Worm (Caenorhabditis elegans) whole organism, early embryonic: Measurements from ENCODE around the gene Y37D8A.5.
A peak's percentile ranks its signal among the peaks of the same experiment; 100 is the strongest.

Experiments
- B0310.2 ChIP-seq: sonication (generic microtip); optimal IDR thresholded peaks from 2 replicates; lab custom pipeline; 2016; ENCODE audit warnings: mild to moderate bottlenecking, missing genetic modification characterization, missing compliant biosample characterization
- F13C5.2 ChIP-seq: sonication (generic microtip); optimal IDR thresholded peaks from 2 replicates; lab custom pipeline; 2017; ENCODE audit warnings: mild to moderate bottlenecking, missing genetic modification characterization, inconsistent platforms, missing compliant biosample characterization
- aly-1 ChIP-seq: sonication (generic microtip); optimal IDR thresholded peaks from 2 replicates; lab custom pipeline; 2016; ENCODE audit warnings: missing genetic modification characterization, missing compliant biosample characterization
- ama-1 ChIP-seq: fragments of 150-350 bp; optimal IDR thresholded peaks from 2 replicates; lab custom pipeline; 2014
- ceh-13 ChIP-seq: fragments of 200-800 bp; sonication (Bioruptor generic); optimal IDR thresholded peaks from 2 replicates; lab custom pipeline; 2018; ENCODE audit warnings: mild to moderate bottlenecking, missing genetic modification characterization, missing compliant biosample characterization
- ceh-36 ChIP-seq: sonication (generic microtip); optimal IDR thresholded peaks from 2 replicates; lab custom pipeline; 2016; ENCODE audit warnings: missing genetic modification characterization, inconsistent platforms, missing compliant biosample characterization
- ets-7 ChIP-seq: sonication (generic microtip); optimal IDR thresholded peaks from 2 replicates; lab custom pipeline; 2016; ENCODE audit warnings: missing genotype, missing genetic modification characterization, missing compliant biosample characterization
- flt-1 ChIP-seq: fragments of 200-800 bp; sonication (Bioruptor generic); IDR thresholded peaks from 2 replicates; pipeline ENCODE4 v1.3.6; 2022; ENCODE audit warnings: missing genetic modification characterization, missing compliant biosample characterization
- hmbx-1 ChIP-seq: sonication (generic microtip); optimal IDR thresholded peaks from 2 replicates; lab custom pipeline; 2016; ENCODE audit warnings: mild to moderate bottlenecking, missing genetic modification characterization, missing compliant biosample characterization
- hmg-4 ChIP-seq: fragments of 200-800 bp; sonication (Bioruptor generic); optimal IDR thresholded peaks from 2 replicates; lab custom pipeline; 2018; ENCODE audit warnings: mild to moderate bottlenecking, missing genetic modification characterization, missing compliant biosample characterization
- hnd-1 ChIP-seq: sonication (generic microtip); optimal IDR thresholded peaks from 2 replicates; lab custom pipeline; 2016; ENCODE audit warnings: missing genetic modification characterization, missing compliant biosample characterization
- pes-1 ChIP-seq: fragments of 200-800 bp; sonication (Bioruptor generic); IDR thresholded peaks from 2 replicates; pipeline ENCODE4 v1.3.6; 2022; ENCODE audit warnings: missing genetic modification reagents, missing genetic modification characterization, missing compliant biosample characterization
- scrt-1 ChIP-seq: fragments of 200-800 bp; sonication (Bioruptor generic); IDR thresholded peaks from 2 replicates; pipeline ENCODE4 v1.3.6; 2022; ENCODE audit warnings: missing genetic modification characterization, missing compliant biosample characterization
- sea-1 ChIP-seq: fragments of 200-800 bp; sonication (Bioruptor generic); conservative IDR thresholded peaks from 2 replicates; pipeline ENCODE4 v1.3.6; 2022; ENCODE audit warnings: missing genetic modification characterization, missing compliant biosample characterization
- tbx-11 ChIP-seq: fragments of 200-800 bp; sonication (Bioruptor generic); IDR thresholded peaks from 2 replicates; pipeline ENCODE4 v1.3.6; 2022; ENCODE audit warnings: missing genetic modification characterization, missing compliant biosample characterization
- tbx-37 ChIP-seq: fragments of 200-800 bp; sonication (Bioruptor generic); conservative IDR thresholded peaks from 2 replicates; pipeline ENCODE4 v1.3.6; 2022; ENCODE audit warnings: missing genetic modification reagents, missing genetic modification characterization, missing compliant biosample characterization
- tra-4 ChIP-seq: sonication (generic microtip); optimal IDR thresholded peaks from 2 replicates; lab custom pipeline; 2017; ENCODE audit warnings: missing genetic modification characterization, missing compliant biosample characterization

Y37D8A.5 gene

ce11 chrIII:12833079-12833478, 22.2 kb downstream of the Y37D8A.5 start:
- TF ChIP-seq B0310.2 (tag; lab: Kevin White, UChicago) (no peak), aly-1 (tag; lab: Kevin White, UChicago) (no peak), F13C5.2 (tag; lab: Kevin White, UChicago) (no peak), flt-1 (no peak), ama-1 (lab: Kevin White, UChicago) (no peak), tbx-37 (GFP tag; lab: Robert Waterston, UW) (no peak), pes-1 (GFP tag; lab: Robert Waterston, UW) (no peak), tra-4 (tag; lab: Kevin White, UChicago) (no peak)

ce11 chrIII:12831696-12832095, 23.6 kb downstream of the Y37D8A.5 start:
- TF ChIP-seq hnd-1 (tag; lab: Kevin White, UChicago) (no peak), ceh-13 (GFP tag; lab: Kevin White, UChicago) (no peak), B0310.2 (tag; lab: Kevin White, UChicago) (no peak)

ce11 chrIII:12829068-12829467, 26.2 kb downstream of the Y37D8A.5 start, which contains the start of gene Y37D8A.3:
Gene Y37D8A.3, plus strand, starts transcription at chrIII:12829368.
- TF ChIP-seq pes-1 (GFP tag; lab: Robert Waterston, UW), result no peak
- TF ChIP-seq hmbx-1 (tag; lab: Kevin White, UChicago), result no peak
- no peak for TF ChIP-seq ets-7
- no peak for TF ChIP-seq sea-1 (GFP tag; lab: Robert Waterston, UW)
- no peak for TF ChIP-seq F13C5.2 (tag; lab: Kevin White, UChicago)
- TF ChIP-seq ceh-36 (tag; lab: Kevin White, UChicago), result no peak

- no peak for TF ChIP-seq hnd-1 (tag; lab: Kevin White, UChicago)
- no peak for TF ChIP-seq flt-1
- no peak for TF ChIP-seq tra-4 (tag; lab: Kevin White, UChicago)
- TF ChIP-seq hmg-4 (GFP tag; lab: Kevin White, UChicago), result no peak
- TF ChIP-seq aly-1 (tag; lab: Kevin White, UChicago), result no peak
- peak; percentile 72 for TF ChIP-seq ceh-36 (tag; lab: Kevin White, UChicago)
Observed at ce11 chrIII:12822608-12823261, 32.6 kb downstream of the Y37D8A.5 start.

DNA sequence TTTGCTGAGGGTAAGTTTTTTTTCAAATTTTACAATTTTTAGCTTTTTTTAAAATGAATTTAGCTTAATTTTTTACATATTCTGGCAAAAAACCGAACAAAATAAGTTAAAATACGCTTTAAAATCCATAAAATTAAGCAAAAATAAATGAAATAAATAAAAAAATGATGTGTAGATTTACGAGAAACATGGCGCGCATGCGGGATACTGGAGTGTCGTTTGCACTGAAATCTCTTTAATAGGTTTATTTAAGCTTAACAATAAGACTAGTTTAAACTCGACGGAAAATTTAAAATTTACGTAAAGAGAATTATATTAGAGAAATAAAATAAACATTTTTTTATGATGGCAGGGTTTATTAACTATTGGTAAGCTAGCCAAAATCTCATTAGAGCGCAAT, 34.0 kb downstream of the Y37D8A.5 start:
- TF ChIP-seq flt-1, result no peak
- no peak for TF ChIP-seq tbx-37 (GFP tag; lab: Robert Waterston, UW)
- TF ChIP-seq hnd-1 (tag; lab: Kevin White, UChicago), result no peak
- TF ChIP-seq hmbx-1 (tag; lab: Kevin White, UChicago), result no peak
- TF ChIP-seq scrt-1 (GFP tag; lab: Robert Waterston, UW), result no peak
- no peak for TF ChIP-seq ceh-13 (GFP tag; lab: Kevin White, UChicago)
- TF ChIP-seq F13C5.2 (tag; lab: Kevin White, UChicago), result no peak
- no peak for TF ChIP-seq B0310.2 (tag; lab: Kevin White, UChicago)
- TF ChIP-seq aly-1 (tag; lab: Kevin White, UChicago), result no peak
- TF ChIP-seq ets-7, result no peak
- TF ChIP-seq ama-1 (lab: Kevin White, UChicago), result no peak
- no peak for TF ChIP-seq tra-4 (tag; lab: Kevin White, UChicago)
- no peak for TF ChIP-seq tbx-11 (GFP tag; lab: Robert Waterston, UW)
- no peak for TF ChIP-seq pes-1 (GFP tag; lab: Robert Waterston, UW)

ce11 chrIII:12819909-12820308, 35.4 kb downstream of the Y37D8A.5 start, which contains the start of the genes Y37D8A.2 and Y37D8A.25:
Gene Y37D8A.2, plus strand, starts transcription at chrIII:12820193.
Gene Y37D8A.25, minus strand, starts transcription at chrIII:12820253.
- TF ChIP-seq ets-7 (no peak), scrt-1 (GFP tag; lab: Robert Waterston, UW) (no peak), flt-1 (no peak), B0310.2 (tag; lab: Kevin White, UChicago) (no peak), tbx-11 (GFP tag; lab: Robert Waterston, UW) (no peak), F13C5.2 (tag; lab: Kevin White, UChicago) (no peak), ceh-13 (GFP tag; lab: Kevin White, UChicago) (no peak), sea-1 (GFP tag; lab: Robert Waterston, UW) (no peak), hnd-1 (tag; lab: Kevin White, UChicago) (no peak), ceh-36 (tag; lab: Kevin White, UChicago) (no peak), ama-1 (lab: Kevin White, UChicago) (no peak), tbx-37 (GFP tag; lab: Robert Waterston, UW) (no peak), aly-1 (tag; lab: Kevin White, UChicago) (no peak)

DNA sequence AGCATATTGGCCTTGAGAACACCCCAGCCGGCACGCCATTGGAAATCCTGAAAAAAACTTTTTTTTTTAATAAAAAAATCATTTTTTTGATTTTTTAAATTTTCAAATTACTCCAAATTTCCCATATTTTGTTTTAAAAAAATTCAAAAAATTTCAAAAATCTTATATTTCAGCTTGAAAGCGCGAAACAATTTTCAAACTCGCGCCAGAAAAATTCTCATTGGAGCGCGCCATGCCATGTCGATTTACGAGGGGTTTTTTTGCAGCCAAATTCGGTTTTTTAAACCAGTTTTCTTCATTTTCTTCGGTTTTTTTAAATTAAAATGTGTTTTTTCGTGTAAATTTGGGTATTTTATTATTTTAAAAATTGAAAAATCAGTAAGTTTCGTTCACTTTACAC, 36.1 kb downstream of the Y37D8A.5 start:
- TF ChIP-seq F13C5.2 (tag; lab: Kevin White, UChicago), result no peak
- TF ChIP-seq tra-4 (tag; lab: Kevin White, UChicago), result no peak
- no peak for TF ChIP-seq scrt-1 (GFP tag; lab: Robert Waterston, UW)
- TF ChIP-seq ets-7, result no peak
- TF ChIP-seq ama-1 (lab: Kevin White, UChicago), result no peak
- no peak for TF ChIP-seq sea-1 (GFP tag; lab: Robert Waterston, UW)
- no peak for TF ChIP-seq hmg-4 (GFP tag; lab: Kevin White, UChicago)
- no peak for TF ChIP-seq aly-1 (tag; lab: Kevin White, UChicago)
- no peak for TF ChIP-seq flt-1
- no peak for TF ChIP-seq tbx-11 (GFP tag; lab: Robert Waterston, UW)
- no peak for TF ChIP-seq ceh-13 (GFP tag; lab: Kevin White, UChicago)
- TF ChIP-seq hmbx-1 (tag; lab: Kevin White, UChicago), result no peak
- TF ChIP-seq B0310.2 (tag; lab: Kevin White, UChicago), result no peak
- TF ChIP-seq pes-1 (GFP tag; lab: Robert Waterston, UW), result no peak
- no peak for TF ChIP-seq tbx-37 (GFP tag; lab: Robert Waterston, UW)
- no peak for TF ChIP-seq hnd-1 (tag; lab: Kevin White, UChicago)
- no peak for TF ChIP-seq ceh-36 (tag; lab: Kevin White, UChicago)
